Fruit fly (Drosophila melanogaster) Kc167 (cell line): ENCODE data around the gene CG8460.

ENCODE experiments used
- Myc ChIP-seq: fragments of >200 bp; optimal IDR thresholded peaks from 2 replicates; lab custom pipeline; 2017; ENCODE audit warnings: missing external identifiers
- Sin3A ChIP-seq: fragments of >200 bp; optimal IDR thresholded peaks from 2 replicates; lab custom pipeline; 2018; ENCODE audit warnings: missing external identifiers
- h ChIP-seq: fragments of >200 bp; optimal IDR thresholded peaks from 3 replicates; lab custom pipeline; 2018; ENCODE audit warnings: missing external identifiers
- insv ChIP-seq: fragments of >200 bp; optimal IDR thresholded peaks from 3 replicates; lab custom pipeline; 2018; ENCODE audit warnings: missing external identifiers
- psq ChIP-seq: fragments of >200 bp; optimal IDR thresholded peaks from 2 replicates; lab custom pipeline; 2017; ENCODE audit warnings: missing external identifiers
- ttk ChIP-seq: sonication (Bioruptor generic); optimal IDR thresholded peaks from 2 replicates; lab custom pipeline; 2017; ENCODE audit warnings: missing external identifiers

dm6 chr2L:8165800-8166576, 31.0 kb upstream of the CG8460 start:
- no peak for TF ChIP-seq psq (lab: Kevin White, UChicago)
- TF ChIP-seq h = no peak
- TF ChIP-seq Myc (lab: Kevin White, UChicago) = no peak
- TF ChIP-seq Sin3A (lab: Kevin White, UChicago) = no peak
- TF ChIP-seq ttk (lab: Kevin White, UChicago) = no peak
- TF ChIP-seq insv = no peak
